Fruit fly (Drosophila melanogaster) Kc167 (cell line): Measurements from ENCODE around the gene Cep290.

Source experiments
- Myc ChIP-seq: fragments of >200 bp; optimal IDR thresholded peaks from 2 replicates; lab custom pipeline; 2017; ENCODE audit warnings: missing external identifiers
- Sin3A ChIP-seq: fragments of >200 bp; optimal IDR thresholded peaks from 2 replicates; lab custom pipeline; 2018; ENCODE audit warnings: missing external identifiers
- h ChIP-seq: fragments of >200 bp; optimal IDR thresholded peaks from 3 replicates; lab custom pipeline; 2018; ENCODE audit warnings: missing external identifiers
- insv ChIP-seq: fragments of >200 bp; optimal IDR thresholded peaks from 3 replicates; lab custom pipeline; 2018; ENCODE audit warnings: missing external identifiers
- psq ChIP-seq: fragments of >200 bp; optimal IDR thresholded peaks from 2 replicates; lab custom pipeline; 2017; ENCODE audit warnings: missing external identifiers
- ttk ChIP-seq: sonication (Bioruptor generic); optimal IDR thresholded peaks from 2 replicates; lab custom pipeline; 2017; ENCODE audit warnings: missing external identifiers

The Cep290 gene

DNA sequence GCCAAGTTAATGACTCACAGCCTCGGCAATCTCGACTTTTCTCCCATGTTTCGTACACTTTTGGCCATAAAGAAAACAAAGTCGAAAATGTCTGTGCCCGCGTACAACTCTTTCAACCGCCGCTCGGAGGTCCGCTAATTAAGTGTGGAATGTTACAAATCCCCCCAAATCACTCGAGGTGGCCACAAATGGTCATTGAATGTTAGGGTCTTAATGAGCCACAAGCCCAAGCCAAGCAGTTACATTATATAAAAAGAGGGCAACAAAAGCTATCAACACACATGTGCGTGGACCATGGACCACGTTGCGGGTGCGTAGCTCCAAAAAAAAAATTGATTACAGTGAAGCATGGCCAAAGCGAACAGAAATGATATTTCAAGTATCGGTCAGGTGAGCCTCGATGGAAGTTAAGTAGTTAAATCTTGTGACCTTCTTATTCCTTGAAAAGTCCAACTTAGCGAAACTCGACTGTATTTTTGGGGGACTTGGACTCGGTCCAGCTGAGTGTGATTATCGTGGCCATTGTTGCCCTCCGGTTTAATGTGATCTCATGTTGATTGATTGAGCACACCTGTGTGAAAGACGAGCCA is 24.3 kb upstream of the Cep290 start:
- TF ChIP-seq Myc (lab: Kevin White, UChicago) (no peak), Sin3A (lab: Kevin White, UChicago) (no peak), h (lab: Kevin White, UChicago) (no peak), insv (lab: Kevin White, UChicago) (no peak)

DNA sequence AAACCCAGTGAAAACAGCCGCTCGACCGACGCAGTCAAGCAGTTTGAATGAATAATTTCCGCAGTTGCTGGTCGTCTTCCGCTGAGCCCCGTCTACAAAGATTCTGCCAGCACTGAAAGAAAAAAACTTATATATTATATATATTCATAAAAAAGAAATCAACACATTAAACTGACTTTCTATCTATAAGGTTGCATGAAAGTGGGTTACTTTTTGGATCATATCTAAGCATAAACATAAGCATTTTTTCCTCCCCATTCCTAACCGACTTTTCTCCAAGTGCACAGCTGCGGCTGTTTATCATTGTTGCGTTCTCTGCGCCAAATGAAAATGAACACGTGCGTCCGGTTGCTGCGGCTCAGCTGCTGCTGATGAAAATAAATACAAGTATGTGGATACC is 23.4 kb upstream of the Cep290 start:
- TF ChIP-seq Sin3A (lab: Kevin White, UChicago) (no peak), insv (lab: Kevin White, UChicago) (no peak), Myc (lab: Kevin White, UChicago) (no peak), psq (lab: Kevin White, UChicago) (no peak), h (lab: Kevin White, UChicago) (no peak), ttk (lab: Kevin White, UChicago) (no peak)

DNA sequence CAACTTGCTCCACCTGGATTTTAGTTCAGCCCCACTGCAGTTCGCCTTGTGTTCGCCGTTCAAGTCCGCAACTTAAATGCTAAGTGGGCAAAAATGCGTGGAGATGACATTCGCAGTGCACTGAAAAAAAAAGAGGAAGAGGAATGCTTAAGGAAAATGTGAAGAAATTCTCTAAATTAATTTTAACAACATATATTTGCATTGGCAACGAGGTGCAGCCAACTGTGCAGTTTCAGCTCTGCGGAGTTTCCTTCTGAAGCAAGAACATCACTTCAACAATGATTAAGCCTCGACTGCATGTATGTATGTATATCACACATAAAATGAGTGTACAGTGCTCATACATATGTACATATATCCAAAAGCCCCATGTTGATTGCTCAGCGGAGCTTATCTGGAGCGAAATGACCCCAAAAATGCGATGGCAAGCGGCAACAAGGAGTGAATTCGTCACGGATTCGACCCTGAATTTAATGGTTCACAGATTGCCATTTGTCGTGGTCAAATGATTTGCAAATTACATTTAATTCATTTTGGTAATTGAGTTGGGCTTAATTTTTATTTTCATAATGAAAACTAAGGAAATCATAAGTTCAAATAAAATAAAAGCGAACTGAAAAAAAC is 22.6 kb upstream of the Cep290 start:
- TF ChIP-seq psq (lab: Kevin White, UChicago) (no peak), Sin3A (lab: Kevin White, UChicago) (no peak), insv (lab: Kevin White, UChicago) (no peak), ttk (lab: Kevin White, UChicago) (no peak), h (lab: Kevin White, UChicago) (no peak), Myc (lab: Kevin White, UChicago) (no peak)

DNA sequence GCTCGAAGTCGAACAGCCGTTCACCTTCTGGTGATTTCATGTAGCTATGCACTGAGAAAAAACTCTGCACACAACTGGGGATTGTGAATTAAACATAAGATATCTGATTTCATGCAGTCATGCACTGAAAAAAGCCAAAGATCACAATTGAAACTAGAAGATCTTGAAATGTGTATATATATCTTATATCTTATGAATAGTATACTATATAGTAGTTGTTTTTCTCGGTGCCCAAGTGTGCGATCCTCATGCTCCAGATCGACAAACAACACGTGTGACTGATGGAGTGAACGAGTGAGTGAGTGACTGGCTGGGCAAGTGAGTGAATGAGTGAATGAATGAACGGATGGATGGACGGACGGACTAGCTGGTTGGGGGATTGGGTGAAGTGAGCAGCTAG is 21.8 kb upstream of the Cep290 start:
- TF ChIP-seq Myc (lab: Kevin White, UChicago): no peak
- no peak for TF ChIP-seq psq (lab: Kevin White, UChicago)
- no peak for TF ChIP-seq Sin3A (lab: Kevin White, UChicago)
- no peak for TF ChIP-seq ttk (lab: Kevin White, UChicago)

DNA sequence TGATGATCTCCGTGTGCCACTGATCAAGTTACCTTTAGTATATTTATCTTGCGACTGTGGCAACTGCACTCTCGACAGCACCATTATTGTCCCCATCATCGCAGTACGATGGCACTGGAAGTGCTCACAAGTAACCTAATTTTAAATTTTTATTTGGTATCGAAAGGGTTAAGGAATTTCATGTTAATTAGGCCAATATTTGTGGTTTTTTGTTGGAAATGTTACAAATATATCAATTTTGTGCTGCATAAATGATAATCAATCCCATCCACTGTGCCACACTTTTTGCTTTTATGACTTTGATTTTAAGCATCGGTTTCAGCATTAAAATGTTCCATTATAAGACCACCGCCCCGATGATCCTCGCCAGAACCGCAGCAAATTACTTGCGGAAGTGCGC is 21.1 kb upstream of the Cep290 start:
- TF ChIP-seq psq (lab: Kevin White, UChicago) (no peak), h (lab: Kevin White, UChicago) (no peak), insv (lab: Kevin White, UChicago) (no peak), Sin3A (lab: Kevin White, UChicago) (no peak), Myc (lab: Kevin White, UChicago) (no peak), ttk (lab: Kevin White, UChicago) (no peak)

DNA sequence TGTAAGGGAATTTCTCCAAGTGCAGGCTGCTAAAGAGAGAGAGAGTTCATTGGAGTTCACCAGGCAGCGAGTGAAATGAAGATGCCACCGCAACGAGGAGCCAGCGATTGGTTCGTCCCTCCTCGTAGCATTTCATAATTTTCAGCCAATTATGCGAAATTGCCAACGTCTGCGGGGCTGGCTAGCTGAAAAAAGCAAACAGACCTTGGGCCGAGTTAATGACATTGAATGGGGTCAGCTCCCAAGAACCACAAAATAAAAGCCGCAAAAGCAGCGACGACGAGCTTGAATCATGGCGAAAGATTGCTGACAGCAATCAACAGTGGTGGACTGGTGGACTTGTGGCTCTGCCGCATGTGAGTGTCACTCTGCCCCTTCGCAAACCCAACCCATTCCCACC is 20.1 kb upstream of the Cep290 start:
- TF ChIP-seq Sin3A (lab: Kevin White, UChicago): no peak
- no peak for TF ChIP-seq ttk (lab: Kevin White, UChicago)
- no peak for TF ChIP-seq Myc (lab: Kevin White, UChicago)
- TF ChIP-seq h (lab: Kevin White, UChicago): no peak
- no peak for TF ChIP-seq insv (lab: Kevin White, UChicago)
- TF ChIP-seq psq (lab: Kevin White, UChicago): no peak

DNA sequence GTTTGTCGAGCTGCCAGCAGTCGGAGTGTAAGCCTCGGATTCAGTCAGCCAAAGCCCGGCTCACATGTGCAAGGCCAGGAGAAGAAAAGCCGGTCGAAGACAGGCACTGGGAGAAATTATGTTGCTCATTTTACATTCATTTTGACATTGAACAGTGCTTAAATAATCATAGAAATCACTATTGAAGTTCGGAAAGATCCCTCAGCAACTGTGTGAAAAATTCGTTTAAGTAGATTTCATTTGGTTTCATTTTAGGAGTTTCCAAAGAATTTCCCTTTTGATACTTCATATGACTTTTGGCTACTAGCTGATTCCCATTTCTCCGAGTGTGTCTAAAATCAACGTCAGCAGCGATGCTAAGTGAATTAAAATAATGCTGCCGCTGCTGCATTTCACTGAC is 19.3 kb upstream of the Cep290 start:
- TF ChIP-seq Myc (lab: Kevin White, UChicago): no peak
- no peak for TF ChIP-seq ttk (lab: Kevin White, UChicago)
- TF ChIP-seq psq (lab: Kevin White, UChicago): no peak
- no peak for TF ChIP-seq h (lab: Kevin White, UChicago)
- TF ChIP-seq insv (lab: Kevin White, UChicago): no peak
- no peak for TF ChIP-seq Sin3A (lab: Kevin White, UChicago)

DNA sequence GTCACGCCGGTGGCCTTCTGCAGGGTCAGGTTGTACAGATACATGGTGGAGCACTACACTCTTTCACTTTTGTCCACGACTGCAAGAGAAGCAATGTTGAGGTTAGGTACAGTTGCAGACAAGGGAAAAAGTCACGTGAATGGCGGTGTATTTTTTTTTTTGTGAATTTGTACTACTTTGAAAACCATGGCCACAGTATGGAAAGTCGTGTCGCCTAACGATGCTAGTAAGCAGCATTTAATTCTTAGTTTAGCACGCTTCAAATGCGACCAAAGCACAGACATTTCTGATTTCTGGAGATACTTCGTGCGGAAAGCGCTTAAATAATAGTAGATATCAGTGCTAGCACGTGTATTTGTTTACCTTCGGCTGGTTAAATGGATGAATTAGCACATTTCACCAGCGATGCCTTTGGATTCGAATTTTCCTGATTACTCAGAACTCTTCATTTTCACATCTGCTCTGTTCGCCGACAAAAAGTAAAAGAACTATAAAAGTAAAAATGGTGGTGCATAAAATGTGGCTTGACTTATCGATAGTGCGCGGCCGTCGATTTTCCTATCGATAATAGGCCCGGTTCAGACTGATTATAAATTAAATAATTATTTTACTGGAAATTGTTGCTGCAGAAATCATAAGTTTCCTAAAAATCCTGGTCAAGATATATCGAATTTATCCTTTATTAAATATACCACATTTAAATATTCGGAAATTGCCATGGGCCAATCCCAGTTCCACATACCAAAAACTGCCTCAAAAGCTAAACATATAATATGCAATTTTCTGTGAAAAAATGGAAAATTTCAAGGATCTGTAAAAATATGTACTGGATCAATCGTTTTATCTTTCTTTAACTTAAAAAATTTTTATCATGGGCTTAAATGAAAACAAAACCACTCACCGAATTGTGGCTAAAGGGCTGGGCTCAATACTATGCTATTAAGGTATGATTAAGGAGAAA is 10.5 kb upstream of the Cep290 start, which contains the start of gene Sf3b3:
TSS of gene Sf3b3 (minus strand) at position 489 of the 961 bp plus-strand sequence.
- TF ChIP-seq psq (lab: Kevin White, UChicago) (no peak), Myc (lab: Kevin White, UChicago) (no peak), insv (lab: Kevin White, UChicago) (no peak), ttk (lab: Kevin White, UChicago) (no peak), h (lab: Kevin White, UChicago) (no peak), Sin3A (lab: Kevin White, UChicago) (no peak)

DNA sequence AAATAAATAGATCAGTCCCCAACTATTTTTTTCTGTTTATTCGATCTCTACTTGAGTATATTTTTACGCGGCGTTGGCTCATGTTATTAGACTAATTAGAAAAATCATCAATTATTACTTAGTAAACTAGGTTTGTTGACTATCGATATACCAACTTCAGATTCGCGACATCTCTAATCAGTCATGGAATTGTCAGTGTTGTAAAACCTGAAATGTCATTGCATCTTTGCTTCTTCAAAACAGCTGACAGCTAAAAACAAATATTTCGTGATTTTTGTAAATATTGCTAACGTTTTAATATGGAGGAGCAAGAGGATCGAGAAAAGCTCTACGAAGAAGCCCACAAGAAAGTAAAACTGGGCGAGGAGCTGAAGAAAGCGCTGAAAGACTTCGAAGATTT is 9.8 kb upstream of the Cep290 start, which contains the start of gene CG42553:
TSS of gene CG42553 (plus strand) at position 216 of the 400 bp plus-strand sequence.
- TF ChIP-seq psq (lab: Kevin White, UChicago): no peak
- TF ChIP-seq Myc (lab: Kevin White, UChicago): no peak
- TF ChIP-seq h (lab: Kevin White, UChicago): no peak

DNA sequence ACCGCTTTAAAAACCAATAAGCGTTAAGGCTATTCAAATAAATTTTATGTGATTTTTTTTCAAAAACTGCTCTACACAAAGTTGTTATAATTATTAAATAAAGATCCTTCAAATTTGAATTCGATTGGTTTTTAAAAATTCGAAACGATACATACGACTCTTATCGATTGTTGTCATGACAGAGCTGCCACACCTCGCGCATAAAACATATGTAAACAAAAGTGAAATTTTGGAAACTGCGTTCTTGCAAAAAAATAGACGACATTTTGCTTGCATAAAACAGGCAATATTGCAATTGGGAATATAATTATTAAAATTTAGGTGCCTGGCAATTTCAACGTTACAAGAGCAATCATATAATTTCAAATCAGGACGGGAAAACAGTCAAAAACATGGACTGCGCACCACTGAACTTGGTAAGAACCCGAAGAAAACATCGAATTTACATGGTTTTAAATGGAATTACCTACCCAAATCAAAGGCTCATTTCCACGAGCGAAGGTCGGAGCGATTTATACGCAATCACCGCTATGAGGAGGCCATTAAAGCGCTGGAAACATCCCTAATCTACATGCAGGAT is 8.2 kb upstream of the Cep290 start, which contains the start of gene CG42554:
TSS of gene CG42554 (plus strand) at position 229 of the 580 bp plus-strand sequence.
- TF ChIP-seq h (lab: Kevin White, UChicago) (no peak), psq (lab: Kevin White, UChicago) (no peak), ttk (lab: Kevin White, UChicago) (no peak), insv (lab: Kevin White, UChicago) (no peak), Sin3A (lab: Kevin White, UChicago) (no peak), Myc (lab: Kevin White, UChicago) (no peak)
